Worm (Caenorhabditis elegans): ENCODE data around the gene rrp-1.

rrp-1 gene

ce11 chrIV:9932055-9932454 is 50.0 kb downstream of the rrp-1 start, which contains the start of the genes trmt-10A and F25H8.2 (continued):
- peak; percentile 89 for TF ChIP-seq lin-38 (GFP tag; IDR thresholded peaks at IDR 0.05)
- TF ChIP-seq dve-1 (tag; optimal IDR thresholded peaks at IDR 0.05; ENCODE audit: insufficient read depth) = peak; percentile 7
- TF ChIP-seq nhr-102 (tag; optimal IDR thresholded peaks at IDR 0.05) = no peak
- TF ChIP-seq snpc-1.2 (GFP tag; IDR thresholded peaks at IDR 0.05) = no peak
- TF ChIP-seq nhr-10 (tag; optimal IDR thresholded peaks at IDR 0.05) = no peak
- TF ChIP-seq daf-16 (GFP tag; optimal IDR thresholded peaks at IDR 0.05) = no peak
- no peak for TF ChIP-seq daf-16 (tag; optimal IDR thresholded peaks at IDR 0.05)
- no peak for TF ChIP-seq unc-39 (tag; optimal IDR thresholded peaks at IDR 0.05)
- TF ChIP-seq skn-1 (tag; optimal IDR thresholded peaks at IDR 0.05) = no peak
- TF ChIP-seq rbr-2 (tag; optimal IDR thresholded peaks at IDR 0.05) = peak; percentile 28
- TF ChIP-seq dpl-1 (GFP tag; optimal IDR thresholded peaks at IDR 0.05) = peak; percentile 44
- no peak for TF ChIP-seq madf-9 (GFP tag; conservative IDR thresholded peaks at IDR 0.05)
- no peak for TF ChIP-seq mes-2 (tag; optimal IDR thresholded peaks at IDR 0.05; ENCODE audit: poor library complexity, severe bottlenecking)
- no peak for TF ChIP-seq ceh-62 (tag; optimal IDR thresholded peaks at IDR 0.05)
- no peak for TF ChIP-seq ama-1 (optimal IDR thresholded peaks at IDR 0.05)
- TF ChIP-seq aha-1 (tag) = peak; percentile 30
